Worm (Caenorhabditis elegans): ENCODE data around the gene set-24.

ce11 chrII:12130868-12131267 is at the start of gene set-24:
- TF ChIP-seq fos-1 (tag; optimal IDR thresholded peaks at IDR 0.05) (no peak), lin-13 (GFP tag; optimal IDR thresholded peaks at IDR 0.05) (no peak), egl-27 (tag; optimal IDR thresholded peaks at IDR 0.05) (no peak), ceh-16 (tag; optimal IDR thresholded peaks at IDR 0.05) (no peak), ztf-4 (tag; optimal IDR thresholded peaks at IDR 0.05) (no peak), unc-55 (GFP tag; optimal IDR thresholded peaks at IDR 0.05) (no peak), nhr-21 (tag; optimal IDR thresholded peaks at IDR 0.05) (no peak), lin-39 (tag; optimal IDR thresholded peaks at IDR 0.05) (no peak)

Measured in whole organism, L2 larva.